Worm (Caenorhabditis elegans): ENCODE measurements around the gene che-11.

- TF ChIP-seq ets-7 (tag; optimal IDR thresholded peaks at IDR 0.05) (no peak), ama-1 (optimal IDR thresholded peaks at IDR 0.05) (no peak), ceh-13 (GFP tag; optimal IDR thresholded peaks at IDR 0.05) (no peak), tbx-37 (GFP tag; conservative IDR thresholded peaks at IDR 0.05) (no peak), sea-1 (GFP tag; conservative IDR thresholded peaks at IDR 0.05) (no peak), pes-1 (GFP tag; IDR thresholded peaks at IDR 0.05) (no peak)
These were observed 35.4 kb downstream of the che-11 start for ce11 chrV:12115150-12115549.
